Fruit fly (Drosophila melanogaster): ENCODE data around the gene obst-H.

obst-H gene

DNA sequence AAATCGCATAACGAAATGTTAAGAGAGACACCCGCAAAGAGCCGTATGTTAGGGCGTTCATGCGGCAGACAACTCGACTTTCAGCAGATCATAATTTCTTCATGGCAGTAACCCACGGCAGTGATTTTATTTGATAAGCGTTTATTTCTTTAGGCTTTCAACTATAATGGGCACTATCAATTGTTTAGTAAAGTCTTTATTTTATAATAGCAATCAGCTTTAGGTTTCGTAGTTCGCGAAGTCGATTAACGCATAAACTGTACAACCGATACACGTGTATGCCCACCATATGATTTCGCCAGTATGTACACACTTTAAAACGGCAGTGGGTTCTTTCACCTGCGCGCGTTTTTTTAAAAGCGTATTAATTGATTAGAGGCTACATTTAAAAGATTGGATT lies 20.8 kb downstream of the obst-H start, which contains the start of gene CG7841 (continued):
- peak; percentile 99 for TF ChIP-seq CG10979 (tag; optimal IDR thresholded peaks at IDR 0.05)
- peak; percentile 83 for TF ChIP-seq CG7928 (GFP tag; optimal IDR thresholded peaks at IDR 0.05)
- peak; percentile 97 for TF ChIP-seq CG17912 (GFP tag; optimal IDR thresholded peaks at IDR 0.05)
- peak; percentile 91 for TF ChIP-seq CG11696 (GFP tag; IDR thresholded peaks at IDR 0.05)
- peak; percentile 93 for TF ChIP-seq C15 (GFP tag; IDR thresholded peaks at IDR 0.05)
- peak; percentile 97 for TF ChIP-seq CG17385 (GFP tag; optimal IDR thresholded peaks at IDR 0.05)
- TF ChIP-seq Spps (tag; optimal IDR thresholded peaks at IDR 0.05), result peak; percentile 98
- peak; percentile 94 for TF ChIP-seq Hey (tag; optimal IDR thresholded peaks at IDR 0.05)
- TF ChIP-seq salm (tag; optimal IDR thresholded peaks at IDR 0.05), result peak; percentile 98
- peak; percentile 90 for TF ChIP-seq CG9932 (GFP tag; IDR thresholded peaks at IDR 0.05)
- peak; percentile 99 for TF ChIP-seq CG18262 (tag; optimal IDR thresholded peaks at IDR 0.05)
- peak; percentile 79 for TF ChIP-seq z (GFP tag; IDR thresholded peaks at IDR 0.05)
- TF ChIP-seq Stat92E (GFP tag; optimal IDR thresholded peaks at IDR 0.05), result peak in 1 of 3 experiments; percentile 95
- peak; percentile 95 for TF ChIP-seq CG3407 (GFP tag; optimal IDR thresholded peaks at IDR 0.05)
- TF ChIP-seq CG16813 (GFP tag; IDR thresholded peaks at IDR 0.05; ENCODE audit: partially characterized antibody), result no peak
- no peak for TF ChIP-seq CG11456 (GFP tag; IDR thresholded peaks at IDR 0.05)
- TF ChIP-seq toy (GFP tag; IDR thresholded peaks at IDR 0.05), result no peak; the same call in 1 of the 2 replicates
- peak; percentile 94 for TF ChIP-seq CG7786 (GFP tag; optimal IDR thresholded peaks at IDR 0.05)
- peak; percentile 98 for TF ChIP-seq Meics (GFP tag; optimal IDR thresholded peaks at IDR 0.05)
- TF ChIP-seq CG6254 (GFP tag; optimal IDR thresholded peaks at IDR 0.05), result peak; percentile 96
- TF ChIP-seq CG1602 (GFP tag; optimal IDR thresholded peaks at IDR 0.05), result peak; percentile 93
- TF ChIP-seq GATAe (GFP tag; conservative IDR thresholded peaks at IDR 0.05), result no peak; the same call in 1 of the 2 replicates
- peak; percentile 93 for TF ChIP-seq Usf (GFP tag; optimal IDR thresholded peaks at IDR 0.05)
- TF ChIP-seq hb (GFP tag; IDR thresholded peaks at IDR 0.05; ENCODE audit: partially characterized antibody), result no peak
- TF ChIP-seq dan (GFP tag; IDR thresholded peaks at IDR 0.05), result no peak
- TF ChIP-seq CG31441 (GFP tag; IDR thresholded peaks at IDR 0.05), result peak; percentile 98
- 0 out of 2 replicates have a peak, but pooled peaks have one; percentile 4 for TF ChIP-seq CG42726 (GFP tag; IDR thresholded peaks at IDR 0.05; ENCODE audit: partially characterized antibody)
- TF ChIP-seq Ets97D (GFP tag; optimal IDR thresholded peaks at IDR 0.05), result peak; percentile 91
- peak; percentile 87 for TF ChIP-seq CG16815 (GFP tag; optimal IDR thresholded peaks at IDR 0.05)
- peak; percentile 82 for TF ChIP-seq CG4617 (GFP tag; optimal IDR thresholded peaks at IDR 0.05; ENCODE audit: borderline replicate concordance)
- TF ChIP-seq odd (GFP tag; optimal IDR thresholded peaks at IDR 0.05), result peak; percentile 99
- TF ChIP-seq jigr1 (GFP tag; IDR thresholded peaks at IDR 0.05), result no peak; the same call in 1 of the 3 replicates
- no peak for TF ChIP-seq sna (GFP tag; IDR thresholded peaks at IDR 0.05; ENCODE audit: partially characterized antibody)
- peak; percentile 98 for TF ChIP-seq Atf6 (GFP tag; IDR thresholded peaks at IDR 0.05)
- peak; percentile 96 for TF ChIP-seq Mes4 (GFP tag; optimal IDR thresholded peaks at IDR 0.05)
- peak; percentile 86 for TF ChIP-seq croc (GFP tag; conservative IDR thresholded peaks at IDR 0.05)
- TF ChIP-seq CG12659 (GFP tag; optimal IDR thresholded peaks at IDR 0.05), result peak; percentile 99
- TF ChIP-seq CoRest (tag; optimal IDR thresholded peaks at IDR 0.05), result peak; percentile 98
- peak; percentile 84 for TF ChIP-seq luna (GFP tag; optimal IDR thresholded peaks at IDR 0.05)
- no peak; the same call in 1 of the 2 replicates for TF ChIP-seq Lim3 (GFP tag; IDR thresholded peaks at IDR 0.05)
- TF ChIP-seq CG6272 (GFP tag; IDR thresholded peaks at IDR 0.05), result no peak; the same call in 1 of the 2 replicates
- TF ChIP-seq Atf3 (GFP tag; optimal IDR thresholded peaks at IDR 0.05), result peak; percentile 94
- peak; percentile 90 for TF ChIP-seq emc (GFP tag; optimal IDR thresholded peaks at IDR 0.05)
- peak; percentile 94; the same call in 1 of the 2 replicates for TF ChIP-seq CG1024 (GFP tag; IDR thresholded peaks at IDR 0.05)
- TF ChIP-seq MESR4 (GFP tag; optimal IDR thresholded peaks at IDR 0.05), result peak; percentile 79
- peak; percentile 93 for TF ChIP-seq CG4282 (GFP tag; optimal IDR thresholded peaks at IDR 0.05)
- TF ChIP-seq CG10321 (GFP tag; IDR thresholded peaks at IDR 0.05), result peak; percentile 77
- TF ChIP-seq Mrtf (GFP tag; IDR thresholded peaks at IDR 0.05), result no peak; the same call in 2 of the 3 replicates
- peak; percentile 100 for TF ChIP-seq CG14710 (tag; optimal IDR thresholded peaks at IDR 0.05)
- TF ChIP-seq CG32767 (GFP tag; IDR thresholded peaks at IDR 0.05), result peak; percentile 96

All from whole organism, embryonic.